Fruit fly (Drosophila melanogaster) whole organism, embryonic: ENCODE results near the gene CG43886.

Source experiments
- Aef1 ChIP-seq: fragments of 200-800 bp; sonication (Bioruptor generic); IDR thresholded peaks from 3 replicates; pipeline ENCODE4 v1.3.6; 2022; ENCODE audit warnings: missing biosample characterization, missing genetic modification characterization
- BEAF-32 ChIP-seq: fragments of 200-800 bp; sonication (Bioruptor generic); optimal IDR thresholded peaks from 3 replicates; lab custom pipeline; 2017; ENCODE audit warnings: missing biosample characterization, missing genetic modification characterization, mild to moderate bottlenecking, moderate library complexity, missing genetic modification reagents
- CG10366 ChIP-seq: fragments of 200-800 bp; sonication (Bioruptor generic); IDR thresholded peaks from 2 replicates; pipeline ENCODE4 v1.3.6; 2022; ENCODE audit warnings: missing biosample characterization, missing genetic modification characterization
- CG11093 ChIP-seq: fragments of 200-800 bp; sonication (Bioruptor generic); IDR thresholded peaks from 3 replicates; pipeline ENCODE4 v1.3.6; 2022; ENCODE audit warnings: missing biosample characterization, missing genetic modification characterization
- CG11560 ChIP-seq: fragments of 200-800 bp; sonication (Bioruptor generic); IDR thresholded peaks from 3 replicates; pipeline ENCODE4 v1.3.6; 2022; ENCODE audit warnings: missing biosample characterization, missing genetic modification characterization
- CG13424 ChIP-seq: fragments of 200-800 bp; sonication (Bioruptor generic); optimal IDR thresholded peaks from 2 replicates; lab custom pipeline; 2019; ENCODE audit warnings: missing biosample characterization, mild to moderate bottlenecking, missing genetic modification characterization, moderate library complexity
- CG14860 ChIP-seq: fragments of 200-800 bp; sonication (Bioruptor generic); IDR thresholded peaks from 3 replicates; pipeline ENCODE4 v1.3.6; 2022; ENCODE audit warnings: missing biosample characterization, missing genetic modification characterization; ENCODE audit not compliant: partially characterized antibody
- CG15601 ChIP-seq: fragments of 200-800 bp; sonication (Bioruptor generic); optimal IDR thresholded peaks from 3 replicates; lab custom pipeline; 2019; ENCODE audit warnings: missing biosample characterization, mild to moderate bottlenecking, missing genetic modification characterization, moderate library complexity
- CG2875 ChIP-seq: fragments of 200-800 bp; sonication (Bioruptor generic); optimal IDR thresholded peaks from 2 replicates; lab custom pipeline; 2017; ENCODE audit warnings: missing biosample characterization, mild to moderate bottlenecking, missing genetic modification characterization, missing genetic modification reagents
- CG30403 ChIP-seq: fragments of 200-800 bp; sonication (Bioruptor generic); optimal IDR thresholded peaks from 3 replicates; lab custom pipeline; 2016; ENCODE audit warnings: missing biosample characterization, missing genetic modification characterization
- CG31365 ChIP-seq: fragments of 200-800 bp; sonication (Bioruptor generic); optimal IDR thresholded peaks from 2 replicates; lab custom pipeline; 2018; ENCODE audit warnings: missing biosample characterization, mild to moderate bottlenecking, missing genetic modification characterization
- CG31388 ChIP-seq: fragments of 200-800 bp; sonication (Bioruptor generic); optimal IDR thresholded peaks from 2 replicates; lab custom pipeline; 2016; ENCODE audit warnings: missing biosample characterization, missing genetic modification characterization
- CG32532 ChIP-seq: fragments of 200-800 bp; sonication (Bioruptor generic); IDR thresholded peaks from 2 replicates; pipeline ENCODE4 v1.3.6; 2022; ENCODE audit warnings: missing biosample characterization, missing genetic modification characterization
- CG43689 ChIP-seq: fragments of 200-800 bp; sonication (Bioruptor generic); IDR thresholded peaks from 2 replicates; pipeline ENCODE4 v1.3.6; 2022; ENCODE audit warnings: missing biosample characterization, missing genetic modification characterization
- CG4707 ChIP-seq: fragments of 200-800 bp; sonication (Bioruptor generic); optimal IDR thresholded peaks from 2 replicates; lab custom pipeline; 2018; ENCODE audit warnings: missing biosample characterization, mild to moderate bottlenecking, missing genetic modification characterization, moderate library complexity
- CG7372 ChIP-seq: fragments of 200-800 bp; sonication (Bioruptor generic); IDR thresholded peaks from 2 replicates; pipeline ENCODE4 v1.3.6; 2022; ENCODE audit warnings: missing biosample characterization, missing genetic modification characterization
- CG7556 ChIP-seq: fragments of 200-800 bp; sonication (Bioruptor generic); optimal IDR thresholded peaks from 2 replicates; lab custom pipeline; 2017; ENCODE audit warnings: missing biosample characterization, mild to moderate bottlenecking, missing genetic modification characterization
- CG9727 ChIP-seq: fragments of 200-800 bp; sonication (Bioruptor generic); optimal IDR thresholded peaks from 3 replicates; lab custom pipeline; 2017; ENCODE audit warnings: missing biosample characterization, mild to moderate bottlenecking, missing genetic modification characterization
- CkIIα-i1 ChIP-seq: fragments of 200-800 bp; sonication (Bioruptor generic); IDR thresholded peaks from 2 replicates; pipeline ENCODE4 v1.3.6; 2022; ENCODE audit warnings: missing biosample characterization, missing genetic modification characterization
- Deaf1 ChIP-seq: fragments of 200-800 bp; optimal IDR thresholded peaks from 3 replicates; lab custom pipeline; 2019; ENCODE audit warnings: missing biosample characterization, mild to moderate bottlenecking, missing genetic modification characterization, moderate library complexity
- ERR ChIP-seq: fragments of 200-800 bp; sonication (Bioruptor generic); optimal IDR thresholded peaks from 2 replicates; lab custom pipeline; 2016; ENCODE audit warnings: missing biosample characterization, missing genetic modification characterization
- H2.0 ChIP-seq: fragments of 200-800 bp; sonication (Bioruptor generic); IDR thresholded peaks from 2 replicates; pipeline ENCODE4 v1.3.6; 2022; ENCODE audit warnings: missing biosample characterization, missing genetic modification characterization
- Hey ChIP-seq: fragments of 200-800 bp; sonication (Bioruptor generic); optimal IDR thresholded peaks from 3 replicates; lab custom pipeline; 2018; ENCODE audit warnings: missing biosample characterization, mild to moderate bottlenecking, missing genetic modification characterization
- Hr78 ChIP-seq, 2 experiments: fragments of 200-800 bp in 1 of 2; fragments of >200 bp in 1 of 2; sonication (Bioruptor generic) in 1 of 2; optimal IDR thresholded peaks; 2 replicates each; lab custom pipeline; 2017 to 2019; ENCODE audit warnings: missing biosample characterization in 2 of 2, missing genetic modification characterization in 2 of 2, mild to moderate bottlenecking in 1 of 2, moderate library complexity in 1 of 2
- Mrtf ChIP-seq: fragments of 200-800 bp; sonication (Bioruptor generic); IDR thresholded peaks from 3 replicates; pipeline ENCODE4 v1.3.6; 2022; ENCODE audit warnings: missing biosample characterization, missing genetic modification characterization
- NK7.1 ChIP-seq: fragments of 200-800 bp; sonication (Bioruptor generic); optimal IDR thresholded peaks from 3 replicates; lab custom pipeline; 2016; ENCODE audit warnings: missing biosample characterization, missing genetic modification characterization
- Optix ChIP-seq: fragments of 200-800 bp; sonication (Bioruptor generic); IDR thresholded peaks from 3 replicates; pipeline ENCODE4 v1.3.6; 2022; ENCODE audit warnings: missing biosample characterization, missing genetic modification characterization
- Ssrp ChIP-seq: fragments of 200-800 bp; sonication (Bioruptor generic); optimal IDR thresholded peaks from 2 replicates; lab custom pipeline; 2018; ENCODE audit warnings: missing biosample characterization, mild to moderate bottlenecking, missing genetic modification characterization, moderate library complexity
- Vsx1 ChIP-seq: fragments of 200-800 bp; sonication (Bioruptor generic); optimal IDR thresholded peaks from 2 replicates; lab custom pipeline; 2017; ENCODE audit warnings: missing biosample characterization, mild to moderate bottlenecking, missing genetic modification characterization, missing genetic modification reagents
- bowl ChIP-seq: fragments of 200-800 bp; sonication (Bioruptor generic); IDR thresholded peaks from 2 replicates; pipeline ENCODE4 v1.3.6; 2022; ENCODE audit warnings: missing biosample characterization, missing genetic modification characterization
- cg ChIP-seq: fragments of 200-800 bp; sonication (Bioruptor generic); optimal IDR thresholded peaks from 3 replicates; lab custom pipeline; 2019; ENCODE audit warnings: missing biosample characterization, mild to moderate bottlenecking, missing genetic modification characterization, moderate library complexity
- crol ChIP-seq: fragments of 200-800 bp; sonication (Bioruptor generic); IDR thresholded peaks from 2 replicates; pipeline ENCODE4 v1.3.6; 2022; ENCODE audit warnings: missing biosample characterization, missing genetic modification characterization
- cwo ChIP-seq: fragments of 200-800 bp; sonication (Bioruptor generic); optimal IDR thresholded peaks from 3 replicates; lab custom pipeline; 2017; ENCODE audit warnings: missing biosample characterization, missing genetic modification characterization, mild to moderate bottlenecking, moderate library complexity, missing genetic modification reagents
- dmrt11E ChIP-seq: fragments of 200-800 bp; sonication (Bioruptor generic); optimal IDR thresholded peaks from 3 replicates; lab custom pipeline; 2018; ENCODE audit warnings: missing biosample characterization, mild to moderate bottlenecking, missing genetic modification characterization, moderate library complexity
- esg ChIP-seq: fragments of 200-800 bp; sonication (Bioruptor generic); conservative IDR thresholded peaks from 2 replicates; pipeline ENCODE4 v1.3.6; 2022; ENCODE audit warnings: missing biosample characterization, missing genetic modification characterization
- ewg ChIP-seq: fragments of 200-800 bp; sonication (Bioruptor generic); optimal IDR thresholded peaks from 3 replicates; lab custom pipeline; 2017; ENCODE audit warnings: mild to moderate bottlenecking, missing biosample characterization, missing genetic modification reagents, missing genetic modification characterization
- ham ChIP-seq: fragments of 200-800 bp; sonication (Bioruptor generic); IDR thresholded peaks from 2 replicates; pipeline ENCODE4 v1.3.6; 2022; ENCODE audit warnings: missing biosample characterization, missing genetic modification characterization
- mirr ChIP-seq: fragments of 200-800 bp; sonication (Bioruptor generic); optimal IDR thresholded peaks from 3 replicates; lab custom pipeline; 2018; ENCODE audit warnings: missing biosample characterization, mild to moderate bottlenecking, missing genetic modification characterization
- phol ChIP-seq: fragments of 200-800 bp; sonication (Bioruptor generic); optimal IDR thresholded peaks from 3 replicates; lab custom pipeline; 2018; ENCODE audit warnings: missing biosample characterization, mild to moderate bottlenecking, missing genetic modification characterization, moderate library complexity
- pita ChIP-seq: fragments of 200-800 bp; sonication (Bioruptor generic); optimal IDR thresholded peaks from 2 replicates; lab custom pipeline; 2017; ENCODE audit warnings: missing biosample characterization, mild to moderate bottlenecking, missing genetic modification characterization
- repo ChIP-seq: fragments of 200-800 bp; sonication (Bioruptor generic); optimal IDR thresholded peaks from 2 replicates; lab custom pipeline; 2016; ENCODE audit warnings: missing biosample characterization, missing genetic modification characterization
- ro ChIP-seq: fragments of 200-800 bp; sonication (Bioruptor generic); IDR thresholded peaks from 2 replicates; pipeline ENCODE4 v1.3.6; 2022; ENCODE audit warnings: missing biosample characterization, missing genetic modification characterization
- run ChIP-seq: fragments of 200-800 bp; sonication (Bioruptor generic); optimal IDR thresholded peaks from 3 replicates; lab custom pipeline; 2018; ENCODE audit warnings: missing biosample characterization, mild to moderate bottlenecking, missing genetic modification characterization
- sd ChIP-seq: fragments of 200-800 bp; sonication (Bioruptor generic); optimal IDR thresholded peaks from 3 replicates; lab custom pipeline; 2018; ENCODE audit warnings: missing biosample characterization, mild to moderate bottlenecking, missing genetic modification characterization, moderate library complexity
- seq ChIP-seq: fragments of 200-800 bp; sonication (Bioruptor generic); IDR thresholded peaks from 2 replicates; pipeline ENCODE4 v1.3.6; 2022; ENCODE audit warnings: missing biosample characterization, missing genetic modification characterization
- slou ChIP-seq: fragments of 200-800 bp; sonication (Bioruptor generic); optimal IDR thresholded peaks from 3 replicates; lab custom pipeline; 2016; ENCODE audit warnings: missing biosample characterization, missing genetic modification characterization
- sna ChIP-seq: fragments of 200-800 bp; sonication (Bioruptor generic); IDR thresholded peaks from 2 replicates; pipeline ENCODE4 v1.3.6; 2022; ENCODE audit warnings: missing biosample characterization, missing genetic modification characterization; ENCODE audit not compliant: partially characterized antibody
- tin ChIP-seq: fragments of 200-800 bp; sonication (Bioruptor generic); optimal IDR thresholded peaks from 3 replicates; lab custom pipeline; 2016; ENCODE audit warnings: missing biosample characterization, missing genetic modification characterization
- tna ChIP-seq: fragments of 200-800 bp; sonication (Bioruptor generic); IDR thresholded peaks from 2 replicates; pipeline ENCODE4 v1.3.6; 2022; ENCODE audit warnings: missing biosample characterization, missing genetic modification characterization; ENCODE audit not compliant: partially characterized antibody

Gene CG43886

DNA sequence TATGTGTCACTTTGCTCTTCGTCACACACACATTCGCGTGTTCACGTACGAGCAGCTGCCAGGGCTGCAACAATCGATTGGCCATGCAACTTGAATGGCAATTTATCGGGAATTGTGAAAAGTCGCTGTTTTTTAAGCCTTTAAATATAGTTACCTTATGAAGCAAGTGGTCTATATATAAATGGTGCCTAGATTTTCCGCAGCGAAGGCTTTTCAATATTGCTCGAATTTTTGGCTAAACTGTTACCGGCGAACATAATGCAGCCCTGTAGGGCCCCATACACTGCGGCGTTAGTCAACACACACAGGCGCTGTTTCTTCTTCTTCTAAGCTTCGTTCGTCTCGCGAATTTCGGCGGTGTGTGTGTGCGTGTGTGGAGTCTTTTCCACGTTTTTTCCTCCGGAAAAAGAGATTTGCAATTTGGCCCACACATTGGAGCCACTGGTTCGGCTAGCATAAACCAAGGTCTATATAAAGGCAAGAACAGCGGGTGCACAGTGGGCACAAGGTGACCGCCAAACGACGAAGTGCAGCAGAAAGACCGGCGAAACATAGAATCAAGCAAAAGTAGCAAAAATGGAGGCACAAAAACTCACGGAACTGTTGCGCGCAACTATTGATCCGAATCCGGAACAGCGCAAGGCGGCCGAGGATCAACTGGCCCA lies 43.6 kb downstream of the CG43886 start, which contains the start of the genes Arp3 and msk (continued):
- peak; percentile 77 for TF ChIP-seq CG13424
- TF ChIP-seq seq (GFP tag; lab: Robert Waterston, UW): no peak
- TF ChIP-seq CG31365: peak; percentile 16
- no peak for TF ChIP-seq tna (GFP tag; lab: Robert Waterston, UW)
- TF ChIP-seq CG31388 (GFP tag; lab: Kevin White, UChicago): peak; percentile 58
- peak; percentile 60 for TF ChIP-seq ewg (GFP tag; lab: Kevin White, UChicago)
- TF ChIP-seq Aef1 (GFP tag; lab: Robert Waterston, UW): peak; percentile 80
- peak; percentile 69 for TF ChIP-seq NK7.1 (GFP tag; lab: Kevin White, UChicago)
- TF ChIP-seq dmrt11E (tag; lab: Kevin White, UChicago): peak; percentile 63
- TF ChIP-seq CG43689 (GFP tag; lab: Robert Waterston, UW): no peak
- TF ChIP-seq CG32532 (GFP tag; lab: Robert Waterston, UW): peak; percentile 81
- TF ChIP-seq repo (GFP tag; lab: Kevin White, UChicago): peak; percentile 81
- TF ChIP-seq sna (GFP tag; lab: Robert Waterston, UW): 0 out of 2 replicates have a peak, but pooled peaks have one; percentile 29
- TF ChIP-seq H2.0 (GFP tag; lab: Robert Waterston, UW): peak; percentile 69
- peak; percentile 71 for TF ChIP-seq sd (tag; lab: Kevin White, UChicago)
- no peak for TF ChIP-seq CkIIα-i1 (GFP tag; lab: Robert Waterston, UW)
- TF ChIP-seq ham (GFP tag; lab: Robert Waterston, UW): no peak
- peak; percentile 64 for TF ChIP-seq BEAF-32
- TF ChIP-seq tin (GFP tag; lab: Kevin White, UChicago): peak; percentile 89
- no peak for TF ChIP-seq CG14860 (GFP tag; lab: Robert Waterston, UW)
- TF ChIP-seq CG7556 (GFP tag; lab: Kevin White, UChicago): peak; percentile 55
- peak; percentile 52 for TF ChIP-seq CG7372 (GFP tag; lab: Robert Waterston, UW)
- TF ChIP-seq Deaf1: peak; percentile 83
- TF ChIP-seq Mrtf (GFP tag; lab: Robert Waterston, UW): peak; percentile 64; the same call in 2 of the 3 replicates
- no peak; the same call in 1 of the 2 replicates for TF ChIP-seq bowl (GFP tag; lab: Robert Waterston, UW)
- peak; percentile 28; the same call in 1 of the 2 replicates for TF ChIP-seq ro (GFP tag; lab: Robert Waterston, UW)
- peak; percentile 73 for TF ChIP-seq CG11093 (GFP tag; lab: Robert Waterston, UW)
- peak; percentile 79 for TF ChIP-seq CG9727 (GFP tag; lab: Kevin White, UChicago)
- TF ChIP-seq CG4707 (GFP tag; lab: Kevin White, UChicago): no peak
- TF ChIP-seq phol: peak; percentile 88
- no peak for TF ChIP-seq Hr78 (GFP tag; optimal IDR thresholded peaks at IDR 0.05; lab: Kevin White, UChicago)
- peak; percentile 47; the same call in 1 of the 2 replicates for TF ChIP-seq esg (GFP tag; lab: Robert Waterston, UW)
- no peak for TF ChIP-seq pita (GFP tag; lab: Kevin White, UChicago)
- TF ChIP-seq cg (GFP tag; lab: Kevin White, UChicago): peak; percentile 88
- TF ChIP-seq Ssrp (tag; lab: Kevin White, UChicago): peak; percentile 66
- no peak for TF ChIP-seq run (tag; lab: Kevin White, UChicago)
- no peak for TF ChIP-seq CG2875 (GFP tag; lab: Kevin White, UChicago)
- peak; percentile 60; the same call in 2 of the 3 replicates for TF ChIP-seq Optix
- peak; percentile 61 for TF ChIP-seq cwo (GFP tag; lab: Kevin White, UChicago)
- TF ChIP-seq CG15601 (tag; lab: Kevin White, UChicago): peak; percentile 78
- peak; percentile 60; the same call in 1 of the 2 replicates for TF ChIP-seq CG10366 (GFP tag; lab: Robert Waterston, UW)
- TF ChIP-seq crol (GFP tag; lab: Robert Waterston, UW): no peak
- no peak for TF ChIP-seq Vsx1 (GFP tag; lab: Kevin White, UChicago)
- TF ChIP-seq slou (GFP tag; lab: Kevin White, UChicago): peak; percentile 66
- TF ChIP-seq mirr: peak; percentile 81
- peak; percentile 90 for TF ChIP-seq CG30403
- TF ChIP-seq CG11560 (tag; lab: Robert Waterston, UW): peak; percentile 53; the same call in 2 of the 3 replicates
- no peak for TF ChIP-seq Hey (tag; lab: Kevin White, UChicago)
- TF ChIP-seq ERR (GFP tag; lab: Kevin White, UChicago): peak; percentile 85
